Fruit fly (Drosophila melanogaster) whole organism, embryonic: ENCODE data around the gene CG11409.
A peak's percentile ranks its signal among the peaks of the same experiment; 100 is the strongest.

Source experiments
- Bdp1 ChIP-seq: fragments of 200-800 bp; sonication (Bioruptor generic); optimal IDR thresholded peaks from 3 replicates; lab custom pipeline; 2016; ENCODE audit warnings: missing biosample characterization, missing genetic modification characterization
- Bteb2 ChIP-seq: fragments of 200-800 bp; sonication (Bioruptor generic); optimal IDR thresholded peaks from 2 replicates; lab custom pipeline; 2016; ENCODE audit warnings: missing biosample characterization, missing genetic modification characterization
- CG10979 ChIP-seq: fragments of 200-800 bp; sonication (Bioruptor generic); optimal IDR thresholded peaks from 2 replicates; lab custom pipeline; 2018; ENCODE audit warnings: missing biosample characterization, mild to moderate bottlenecking, missing genetic modification characterization, moderate library complexity
- CG11398 ChIP-seq: fragments of 200-800 bp; sonication (Bioruptor generic); optimal IDR thresholded peaks from 2 replicates; lab custom pipeline; 2016; ENCODE audit warnings: missing biosample characterization, missing genetic modification characterization
- CG13287 ChIP-seq: fragments of 200-800 bp; sonication (Bioruptor generic); IDR thresholded peaks from 2 replicates; pipeline ENCODE4 v1.3.6; 2022; ENCODE audit warnings: missing biosample characterization, missing genetic modification characterization; ENCODE audit not compliant: partially characterized antibody
- CG13894 ChIP-seq: fragments of 200-800 bp; sonication (Bioruptor generic); optimal IDR thresholded peaks from 3 replicates; lab custom pipeline; 2018; ENCODE audit warnings: missing biosample characterization, mild to moderate bottlenecking, missing genetic modification characterization, moderate library complexity
- CG14667 ChIP-seq: fragments of 200-800 bp; sonication (Bioruptor generic); IDR thresholded peaks from 2 replicates; pipeline ENCODE4 v1.3.6; 2022; ENCODE audit warnings: missing biosample characterization, missing genetic modification characterization
- CG1602 ChIP-seq: fragments of 200-800 bp; sonication (Bioruptor generic); optimal IDR thresholded peaks from 3 replicates; lab custom pipeline; 2016; ENCODE audit warnings: missing biosample characterization, missing genetic modification characterization
- CG16813 ChIP-seq: fragments of 200-800 bp; sonication (Bioruptor generic); IDR thresholded peaks from 3 replicates; pipeline ENCODE4 v1.3.6; 2022; ENCODE audit warnings: missing biosample characterization, missing genetic modification characterization; ENCODE audit not compliant: partially characterized antibody
- CG17385 ChIP-seq: fragments of 200-800 bp; sonication (Bioruptor generic); optimal IDR thresholded peaks from 3 replicates; lab custom pipeline; 2018; ENCODE audit warnings: missing biosample characterization, mild to moderate bottlenecking, missing genetic modification characterization
- CG18764 ChIP-seq: fragments of 200-800 bp; sonication (Bioruptor generic); optimal IDR thresholded peaks from 3 replicates; lab custom pipeline; 2016; ENCODE audit warnings: missing biosample characterization, missing genetic modification characterization
- CG31224 ChIP-seq: fragments of 200-800 bp; sonication (Bioruptor generic); IDR thresholded peaks from 2 replicates; pipeline ENCODE4 v1.3.6; 2022; ENCODE audit warnings: missing biosample characterization, missing genetic modification characterization
- CG32772 ChIP-seq: fragments of 200-800 bp; sonication (Bioruptor generic); IDR thresholded peaks from 2 replicates; pipeline ENCODE4 v1.3.6; 2022; ENCODE audit warnings: missing biosample characterization, missing genetic modification characterization
- CG3847 ChIP-seq: fragments of 200-800 bp; sonication (Bioruptor generic); IDR thresholded peaks from 2 replicates; pipeline ENCODE4 v1.3.6; 2022; ENCODE audit warnings: missing biosample characterization, missing genetic modification characterization
- CG6689 ChIP-seq: fragments of 200-800 bp; sonication (Bioruptor generic); IDR thresholded peaks from 2 replicates; pipeline ENCODE4 v1.3.6; 2022; ENCODE audit warnings: missing biosample characterization, missing genetic modification characterization
- CG6813 ChIP-seq: fragments of 200-800 bp; sonication (Bioruptor generic); optimal IDR thresholded peaks from 2 replicates; lab custom pipeline; 2017; ENCODE audit warnings: missing biosample characterization, missing genetic modification characterization, mild to moderate bottlenecking, moderate library complexity, missing genetic modification reagents
- CG7271 ChIP-seq: fragments of 200-800 bp; sonication (Bioruptor generic); optimal IDR thresholded peaks from 2 replicates; lab custom pipeline; 2018; ENCODE audit warnings: missing biosample characterization, mild to moderate bottlenecking, missing genetic modification characterization, moderate library complexity
- CG7963 ChIP-seq: fragments of 200-800 bp; sonication (Bioruptor generic); IDR thresholded peaks from 3 replicates; pipeline ENCODE4 v1.3.6; 2022; ENCODE audit warnings: missing biosample characterization, missing genetic modification characterization; ENCODE audit not compliant: partially characterized antibody
- CG8089 ChIP-seq: fragments of 200-800 bp; sonication (Bioruptor generic); optimal IDR thresholded peaks from 3 replicates; lab custom pipeline; 2016; ENCODE audit warnings: missing biosample characterization, missing genetic modification characterization
- CG9609 ChIP-seq: fragments of 200-800 bp; sonication (Bioruptor generic); optimal IDR thresholded peaks from 3 replicates; lab custom pipeline; 2016; ENCODE audit warnings: missing biosample characterization, missing genetic modification characterization
- CG9797 ChIP-seq: fragments of 200-800 bp; sonication (Bioruptor generic); optimal IDR thresholded peaks from 3 replicates; lab custom pipeline; 2018; ENCODE audit warnings: missing biosample characterization, mild to moderate bottlenecking, missing genetic modification characterization
- CG9932 ChIP-seq: fragments of 200-800 bp; sonication (Bioruptor generic); IDR thresholded peaks from 2 replicates; pipeline ENCODE4 v1.3.6; 2022; ENCODE audit warnings: missing biosample characterization, missing genetic modification characterization
- Camta ChIP-seq: fragments of 200-800 bp; sonication (Bioruptor generic); optimal IDR thresholded peaks from 2 replicates; lab custom pipeline; 2016; ENCODE audit warnings: missing biosample characterization, missing genetic modification characterization
- Doc3 ChIP-seq: fragments of 200-800 bp; sonication (Bioruptor generic); IDR thresholded peaks from 3 replicates; pipeline ENCODE4 v1.3.6; 2022; ENCODE audit warnings: missing biosample characterization, missing genetic modification characterization; ENCODE audit not compliant: partially characterized antibody
- Drgx ChIP-seq: fragments of 200-800 bp; sonication (Bioruptor generic); IDR thresholded peaks from 2 replicates; pipeline ENCODE4 v1.3.6; 2022; ENCODE audit warnings: missing biosample characterization, missing genetic modification characterization
- ERR ChIP-seq: fragments of 200-800 bp; sonication (Bioruptor generic); optimal IDR thresholded peaks from 2 replicates; lab custom pipeline; 2016; ENCODE audit warnings: missing biosample characterization, missing genetic modification characterization
- HHEX ChIP-seq: fragments of 200-800 bp; sonication (Bioruptor generic); optimal IDR thresholded peaks from 3 replicates; lab custom pipeline; 2017; ENCODE audit warnings: missing biosample characterization, mild to moderate bottlenecking, missing genetic modification characterization, missing genetic modification reagents
- Hmr ChIP-seq: fragments of 200-800 bp; sonication (Bioruptor generic); optimal IDR thresholded peaks from 3 replicates; lab custom pipeline; 2017; ENCODE audit warnings: mild to moderate bottlenecking, missing biosample characterization, missing genetic modification reagents, missing genetic modification characterization
- Hsf ChIP-seq: fragments of 200-800 bp; sonication (Bioruptor generic); optimal IDR thresholded peaks from 3 replicates; lab custom pipeline; 2016; ENCODE audit warnings: missing biosample characterization, missing genetic modification characterization
- Jarid2 ChIP-seq: fragments of 200-800 bp; sonication (Bioruptor generic); optimal IDR thresholded peaks from 3 replicates; lab custom pipeline; 2017; ENCODE audit warnings: mild to moderate bottlenecking, missing biosample characterization, missing genetic modification reagents, missing genetic modification characterization
- Lhr ChIP-seq: fragments of 200-800 bp; sonication (Bioruptor generic); optimal IDR thresholded peaks from 3 replicates; lab custom pipeline; 2017; ENCODE audit warnings: mild to moderate bottlenecking, missing biosample characterization, missing genetic modification reagents, missing genetic modification characterization
- Optix ChIP-seq: fragments of 200-800 bp; sonication (Bioruptor generic); IDR thresholded peaks from 3 replicates; pipeline ENCODE4 v1.3.6; 2022; ENCODE audit warnings: missing biosample characterization, missing genetic modification characterization
- Ptx1 ChIP-seq: fragments of 200-800 bp; sonication (Bioruptor generic); IDR thresholded peaks from 2 replicates; pipeline ENCODE4 v1.3.6; 2022; ENCODE audit warnings: missing biosample characterization, missing genetic modification characterization
- Tbp ChIP-seq: fragments of >200 bp; optimal IDR thresholded peaks from 2 replicates; lab custom pipeline; 2018; ENCODE audit warnings: missing biosample characterization, missing genetic modification characterization
- Trl ChIP-seq, 3 experiments: fragments of >200 bp in 2 of 3; fragments of 200-800 bp in 1 of 3; sonication (Bioruptor generic) in 1 of 3; optimal IDR thresholded peaks; 2 replicates in 1 of 3; 3 replicates in 2 of 3; lab custom pipeline; 2016 to 2017; ENCODE audit warnings: missing biosample characterization in 1 of 3, missing genetic modification characterization in 1 of 3
- Vsx1 ChIP-seq: fragments of 200-800 bp; sonication (Bioruptor generic); optimal IDR thresholded peaks from 2 replicates; lab custom pipeline; 2017; ENCODE audit warnings: missing biosample characterization, mild to moderate bottlenecking, missing genetic modification characterization, missing genetic modification reagents
- ab ChIP-seq: fragments of 200-800 bp; sonication (Bioruptor generic); optimal IDR thresholded peaks from 2 replicates; lab custom pipeline; 2016; ENCODE audit warnings: missing biosample characterization, missing genetic modification characterization
- caup ChIP-seq: fragments of 200-800 bp; sonication (Bioruptor generic); optimal IDR thresholded peaks from 3 replicates; lab custom pipeline; 2017; ENCODE audit warnings: missing biosample characterization, mild to moderate bottlenecking, missing genetic modification characterization, moderate library complexity; ENCODE audit not compliant: severe bottlenecking
- dm ChIP-seq: fragments of 200-800 bp; sonication (Bioruptor generic); optimal IDR thresholded peaks from 3 replicates; lab custom pipeline; 2016; ENCODE audit warnings: missing biosample characterization, missing genetic modification characterization
- emc ChIP-seq: fragments of 200-800 bp; sonication (Bioruptor generic); optimal IDR thresholded peaks from 2 replicates; lab custom pipeline; 2016; ENCODE audit warnings: missing biosample characterization, missing genetic modification characterization
- gem ChIP-seq: fragments of 200-800 bp; sonication (Bioruptor generic); optimal IDR thresholded peaks from 2 replicates; lab custom pipeline; 2019; ENCODE audit warnings: missing biosample characterization, mild to moderate bottlenecking, missing genetic modification characterization, moderate library complexity
- grau ChIP-seq: fragments of 200-800 bp; optimal IDR thresholded peaks from 3 replicates; lab custom pipeline; 2019; ENCODE audit warnings: missing biosample characterization, mild to moderate bottlenecking, missing genetic modification characterization, moderate library complexity
- hth ChIP-seq: fragments of >200 bp; optimal IDR thresholded peaks from 2 replicates; lab custom pipeline; 2017; ENCODE audit warnings: inconsistent platforms
- jing ChIP-seq: fragments of 200-800 bp; sonication (Bioruptor generic); optimal IDR thresholded peaks from 2 replicates; lab custom pipeline; 2018; ENCODE audit warnings: missing biosample characterization, mild to moderate bottlenecking, missing genetic modification characterization
- lov ChIP-seq, 2 experiments: fragments of 200-800 bp in 1 of 2; fragments of >200 bp in 1 of 2; sonication (Bioruptor generic) in 1 of 2; IDR thresholded peaks in 1 of 2; optimal IDR thresholded peaks in 1 of 2; 2 replicates in 1 of 2; 3 replicates in 1 of 2; pipeline versions ENCODE4 v1.3.6 to Lab custom; 2017 to 2022; ENCODE audit warnings: missing biosample characterization in 1 of 2, missing genetic modification characterization in 1 of 2
- oc ChIP-seq: fragments of 200-800 bp; sonication (Bioruptor generic); optimal IDR thresholded peaks from 2 replicates; lab custom pipeline; 2018; ENCODE audit warnings: missing biosample characterization, mild to moderate bottlenecking, missing genetic modification characterization, moderate library complexity
- tgo ChIP-seq: fragments of 200-800 bp; sonication (Bioruptor generic); IDR thresholded peaks from 3 replicates; pipeline ENCODE4 v1.3.6; 2022; ENCODE audit warnings: missing biosample characterization, missing genetic modification characterization
- tll ChIP-seq, 2 experiments: fragments of 200-800 bp in 1 of 2; fragments of >200 bp in 1 of 2; sonication (Bioruptor generic) in 1 of 2; optimal IDR thresholded peaks; 2 replicates each; lab custom pipeline; 2017 to 2019; ENCODE audit warnings: missing biosample characterization in 2 of 2, missing genetic modification characterization in 2 of 2, mild to moderate bottlenecking in 1 of 2, moderate library complexity in 1 of 2
- yki ChIP-seq: fragments of >200 bp; optimal IDR thresholded peaks from 3 replicates; lab custom pipeline; 2018
- zfh1 ChIP-seq: fragments of 200-800 bp; sonication (Bioruptor generic); IDR thresholded peaks from 3 replicates; pipeline ENCODE4 v1.3.6; 2022; ENCODE audit warnings: missing biosample characterization, missing genetic modification characterization

Gene CG11409

DNA sequence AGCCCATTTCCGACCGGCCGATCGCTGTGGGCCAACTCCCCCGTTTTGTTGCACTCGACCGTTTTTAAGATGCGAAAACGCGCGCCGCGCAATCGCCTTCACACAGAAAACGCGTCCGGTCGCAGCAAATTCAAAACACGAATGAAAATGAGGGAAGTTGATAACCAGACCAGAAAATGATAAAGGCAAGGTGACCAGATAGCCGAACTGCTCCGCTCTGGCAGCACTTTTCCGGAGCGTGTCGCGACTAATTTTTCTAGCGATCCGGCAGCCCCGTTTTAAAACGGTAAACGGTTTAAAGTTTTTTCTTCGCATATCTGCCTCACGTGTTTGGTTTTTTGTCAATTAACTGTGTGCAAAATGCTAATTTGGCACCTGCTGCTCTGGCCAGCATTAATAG is 19.2 kb downstream of the CG11409 start, which contains the start of gene DAAM (continued):
- TF ChIP-seq lov (optimal IDR thresholded peaks at IDR 0.05; lab: Kevin White, UChicago) (no peak), lov (GFP tag; IDR thresholded peaks at IDR 0.05; lab: Robert Waterston, UW) (no peak), Bteb2 (no peak), CG6813 (GFP tag; lab: Kevin White, UChicago) (peak; percentile 56), Ptx1 (no peak), caup (GFP tag; lab: Kevin White, UChicago) (peak; percentile 79), CG9932 (GFP tag; lab: Robert Waterston, UW) (peak; percentile 58), CG16813 (GFP tag; lab: Robert Waterston, UW) (0 out of 3 replicates have a peak, but pooled peaks have one; percentile 29), emc (peak; percentile 29), CG17385 (GFP tag; lab: Kevin White, UChicago) (no peak), hth (no peak), CG9609 (peak; percentile 20), Jarid2 (peak; percentile 35), CG18764 (GFP tag; lab: Kevin White, UChicago) (no peak), Hmr (GFP tag; lab: Kevin White, UChicago) (peak; percentile 89), oc (tag; lab: Kevin White, UChicago) (no peak), CG14667 (GFP tag; lab: Robert Waterston, UW) (no peak), HHEX (GFP tag; lab: Kevin White, UChicago) (peak; percentile 50), tgo (GFP tag; lab: Robert Waterston, UW) (no peak), Trl (optimal IDR thresholded peaks at IDR 0.05; lab: Kevin White, UChicago) (no peak), Trl (GFP tag; optimal IDR thresholded peaks at IDR 0.05; lab: Kevin White, UChicago) (peak; percentile 3), jing (GFP tag; lab: Kevin White, UChicago) (no peak), CG7963 (peak; percentile 26; the same call in 1 of the 3 replicates), ab (GFP tag; lab: Kevin White, UChicago) (no peak), CG11398 (GFP tag; lab: Kevin White, UChicago) (peak; percentile 0), CG3847 (peak; percentile 97), gem (tag; lab: Kevin White, UChicago) (no peak), Lhr (GFP tag; lab: Kevin White, UChicago) (peak; percentile 97), grau (tag; lab: Kevin White, UChicago) (no peak), Vsx1 (GFP tag; lab: Kevin White, UChicago) (no peak), CG10979 (tag; lab: Kevin White, UChicago) (peak; percentile 10), CG8089 (peak; percentile 7), zfh1 (GFP tag; lab: Robert Waterston, UW) (peak; percentile 58; the same call in 2 of the 3 replicates), Drgx (GFP tag; lab: Robert Waterston, UW) (no peak), tll (GFP tag; optimal IDR thresholded peaks at IDR 0.05; lab: Kevin White, UChicago) (no peak), CG9797 (GFP tag; lab: Kevin White, UChicago) (peak; percentile 49), CG13894 (no peak), Doc3 (GFP tag; lab: Robert Waterston, UW) (no peak), Bdp1 (peak; percentile 9), yki (lab: Kevin White, UChicago) (no peak), dm (GFP tag; lab: Kevin White, UChicago) (peak; percentile 47), CG13287 (GFP tag; lab: Robert Waterston, UW) (peak; percentile 61), CG32772 (GFP tag; lab: Robert Waterston, UW) (no peak), CG31224 (no peak), CG6689 (GFP tag; lab: Robert Waterston, UW) (no peak), Optix (GFP tag; lab: Robert Waterston, UW) (no peak), Tbp (no peak), CG7271 (tag; lab: Kevin White, UChicago) (no peak), Camta (GFP tag; lab: Kevin White, UChicago) (peak; percentile 12), CG1602 (GFP tag; lab: Kevin White, UChicago) (no peak), Hsf (GFP tag; lab: Kevin White, UChicago) (peak; percentile 58), ERR (GFP tag; lab: Kevin White, UChicago) (no peak)
